In genomic region chr3R:15437458-15438414, dm6 we compare ENCODE assay signal across 2 fruit fly cellular contexts.
A peak's percentile ranks its signal among the peaks of the same experiment; 100 is the strongest.
TF ChIP-seq lines count a peak whose summit lies in the region.

No protein-coding gene starts in this region.

TF ChIP-seq in whole organism, embryonic, 481 proteins besides CTCF, POLR2A, EP300 and RAD21 (continued from another document and continues in another):
- TF ChIP-seq nmo (GFP tag; optimal IDR thresholded peaks at IDR 0.05; lab: Kevin White, UChicago) (no peak), CG15601 (tag; optimal IDR thresholded peaks at IDR 0.05; lab: Kevin White, UChicago) (no peak), CG31365 (tag; optimal IDR thresholded peaks at IDR 0.05; lab: Kevin White, UChicago) (no peak), Nf-YA (GFP tag; IDR thresholded peaks at IDR 0.05; lab: Robert Waterston, UW) (no peak), CG4404 (GFP tag; IDR thresholded peaks at IDR 0.05; lab: Robert Waterston, UW) (no peak), Opbp (GFP tag; IDR thresholded peaks at IDR 0.05; lab: Robert Waterston, UW; ENCODE audit: partially characterized antibody) (peak; percentile 53; the same call in 1 of the 3 replicates), CG2199 (GFP tag; IDR thresholded peaks at IDR 0.05; lab: Robert Waterston, UW) (peak; percentile 70; the same call in 2 of the 3 replicates), HLHmδ (GFP tag; optimal IDR thresholded peaks at IDR 0.05; lab: Kevin White, UChicago) (no peak), vvl (GFP tag; IDR thresholded peaks at IDR 0.05; lab: Robert Waterston, UW) (0 out of 2 replicates have a peak, but pooled peaks have one; percentile 21), stwl (tag; optimal IDR thresholded peaks at IDR 0.05; lab: Kevin White, UChicago) (peak; percentile 78), chinmo (GFP tag; IDR thresholded peaks at IDR 0.05; lab: Robert Waterston, UW; ENCODE audit: partially characterized antibody) (0 out of 4 replicates have a peak, but pooled peaks have one; percentile 56), Blimp-1 (GFP tag; optimal IDR thresholded peaks at IDR 0.05; lab: Kevin White, UChicago) (peak; percentile 99), shn (GFP tag; optimal IDR thresholded peaks at IDR 0.05; lab: Kevin White, UChicago) (no peak), ci (GFP tag; IDR thresholded peaks at IDR 0.05; lab: Robert Waterston, UW) (peak; percentile 43; the same call in 1 of the 3 replicates), CG14710 (tag; optimal IDR thresholded peaks at IDR 0.05; lab: Kevin White, UChicago) (no peak), CG12299 (tag; optimal IDR thresholded peaks at IDR 0.05; lab: Kevin White, UChicago) (no peak), CG3281 (GFP tag; optimal IDR thresholded peaks at IDR 0.05; lab: Kevin White, UChicago) (no peak), sc (optimal IDR thresholded peaks at IDR 0.05; lab: Kevin White, UChicago) (no peak), sc (GFP tag; optimal IDR thresholded peaks at IDR 0.05; lab: Kevin White, UChicago) (no peak), Adf1 (GFP tag; IDR thresholded peaks at IDR 0.05; lab: Robert Waterston, UW) (peak; percentile 85), eyg (GFP tag; optimal IDR thresholded peaks at IDR 0.05; lab: Kevin White, UChicago) (no peak), vnd (GFP tag; IDR thresholded peaks at IDR 0.05; lab: Robert Waterston, UW; ENCODE audit: partially characterized antibody) (no peak), Bteb2 (GFP tag; optimal IDR thresholded peaks at IDR 0.05; lab: Kevin White, UChicago) (peak; percentile 3), Abd-B (GFP tag; optimal IDR thresholded peaks at IDR 0.05; lab: Kevin White, UChicago) (peak; percentile 6), CG6683 (GFP tag; optimal IDR thresholded peaks at IDR 0.05; lab: Kevin White, UChicago) (no peak), CG10431 (GFP tag; optimal IDR thresholded peaks at IDR 0.05; lab: Kevin White, UChicago) (no peak), gcm (GFP tag; optimal IDR thresholded peaks at IDR 0.05; lab: Kevin White, UChicago) (no peak), amos (GFP tag; IDR thresholded peaks at IDR 0.05; lab: Robert Waterston, UW; ENCODE audit: partially characterized antibody) (peak; percentile 15; the same call in 1 of the 2 replicates), NC2β (GFP tag; optimal IDR thresholded peaks at IDR 0.05; lab: Kevin White, UChicago) (no peak), CG18619 (GFP tag; optimal IDR thresholded peaks at IDR 0.05; lab: Kevin White, UChicago) (no peak), abd-A (tag; optimal IDR thresholded peaks at IDR 0.05; lab: Kevin White, UChicago) (peak; percentile 38), zen (tag; optimal IDR thresholded peaks at IDR 0.05; lab: Kevin White, UChicago) (peak; percentile 39), rib (GFP tag; IDR thresholded peaks at IDR 0.05; lab: Robert Waterston, UW) (no peak), CG11456 (GFP tag; IDR thresholded peaks at IDR 0.05; lab: Robert Waterston, UW) (peak; percentile 34; the same call in 1 of the 3 replicates), CG1832 (GFP tag; optimal IDR thresholded peaks at IDR 0.05; lab: Kevin White, UChicago) (no peak), HLH54F (GFP tag; optimal IDR thresholded peaks at IDR 0.05; lab: Kevin White, UChicago) (no peak), croc (GFP tag; conservative IDR thresholded peaks at IDR 0.05; lab: Robert Waterston, UW) (no peak), dan (GFP tag; IDR thresholded peaks at IDR 0.05; lab: Robert Waterston, UW) (no peak), insv (GFP tag; optimal IDR thresholded peaks at IDR 0.05; lab: Kevin White, UChicago) (peak in 1 of 2 experiments; percentile 53), CG9609 (GFP tag; optimal IDR thresholded peaks at IDR 0.05; lab: Kevin White, UChicago) (no peak), pita (GFP tag; optimal IDR thresholded peaks at IDR 0.05; lab: Kevin White, UChicago) (peak; percentile 63), CG16813 (GFP tag; IDR thresholded peaks at IDR 0.05; lab: Robert Waterston, UW; ENCODE audit: partially characterized antibody) (no peak), trem (tag; optimal IDR thresholded peaks at IDR 0.05; lab: Kevin White, UChicago) (peak; percentile 28), CG34224 (GFP tag; IDR thresholded peaks at IDR 0.05; lab: Robert Waterston, UW; ENCODE audit: partially characterized antibody) (no peak), Lhr (GFP tag; optimal IDR thresholded peaks at IDR 0.05; lab: Kevin White, UChicago) (peak; percentile 23), Ets97D (GFP tag; optimal IDR thresholded peaks at IDR 0.05; lab: Kevin White, UChicago) (peak; percentile 8), z (GFP tag; IDR thresholded peaks at IDR 0.05; lab: Robert Waterston, UW) (no peak), stc (GFP tag; IDR thresholded peaks at IDR 0.05; lab: Robert Waterston, UW) (no peak), hkb (optimal IDR thresholded peaks at IDR 0.05; lab: Kevin White, UChicago) (no peak), hkb (GFP tag; IDR thresholded peaks at IDR 0.05; lab: Robert Waterston, UW) (0 out of 2 replicates have a peak, but pooled peaks have one; percentile 20), Bgb (GFP tag; IDR thresholded peaks at IDR 0.05; lab: Robert Waterston, UW; ENCODE audit: partially characterized antibody) (0 out of 2 replicates have a peak, but pooled peaks have one; percentile 13), btn (GFP tag; optimal IDR thresholded peaks at IDR 0.05; lab: Kevin White, UChicago) (no peak), dmrt99B (tag; optimal IDR thresholded peaks at IDR 0.05; lab: Kevin White, UChicago) (no peak), Scr (GFP tag; IDR thresholded peaks at IDR 0.05; lab: Robert Waterston, UW; ENCODE audit: partially characterized antibody) (peak; percentile 11; the same call in 1 of the 2 replicates), Ets65A (GFP tag; lab: Kevin White, UChicago) (peak; percentile 82), dpn (GFP tag; optimal IDR thresholded peaks at IDR 0.05; lab: Kevin White, UChicago) (peak in 1 of 2 experiments; percentile 23), inv (GFP tag; IDR thresholded peaks at IDR 0.05; lab: Robert Waterston, UW; ENCODE audit: partially characterized antibody) (peak; percentile 8; the same call in 1 of the 2 replicates), emc (GFP tag; optimal IDR thresholded peaks at IDR 0.05; lab: Kevin White, UChicago) (no peak), Vsx1 (GFP tag; optimal IDR thresholded peaks at IDR 0.05; lab: Kevin White, UChicago) (no peak), fu2 (GFP tag; optimal IDR thresholded peaks at IDR 0.05; lab: Kevin White, UChicago) (no peak), pros (GFP tag; optimal IDR thresholded peaks at IDR 0.05; lab: Kevin White, UChicago) (peak; percentile 83), sens (GFP tag; lab: Kevin White, UChicago) (peak; percentile 30), gfzf (GFP tag; optimal IDR thresholded peaks at IDR 0.05; lab: Kevin White, UChicago) (no peak), lab (GFP tag; optimal IDR thresholded peaks at IDR 0.05; lab: Kevin White, UChicago) (no peak)

TF ChIP-seq in whole organism, prepupa, 60 proteins besides CTCF, POLR2A, EP300 and RAD21 (continued from another document):
- no peak for TF ChIP-seq CG6276 (GFP tag; optimal IDR thresholded peaks at IDR 0.05; lab: Kevin White, UChicago)
- no peak for TF ChIP-seq Gug (GFP tag; IDR thresholded peaks at IDR 0.05; lab: Robert Waterston, UW)
- no peak for TF ChIP-seq Ets96B (tag; optimal IDR thresholded peaks at IDR 0.05; lab: Kevin White, UChicago)
- TF ChIP-seq fkh (GFP tag; optimal IDR thresholded peaks at IDR 0.05; lab: Kevin White, UChicago): no peak
- TF ChIP-seq CG32006 (GFP tag; optimal IDR thresholded peaks at IDR 0.05; lab: Kevin White, UChicago): no peak
- no peak for TF ChIP-seq CG16779 (tag; optimal IDR thresholded peaks at IDR 0.05; lab: Kevin White, UChicago)
- TF ChIP-seq Eip75B (GFP tag; optimal IDR thresholded peaks at IDR 0.05; lab: Kevin White, UChicago): peak; percentile 60
- TF ChIP-seq Eip93F (GFP tag; optimal IDR thresholded peaks at IDR 0.05; lab: Kevin White, UChicago): no peak
- no peak for TF ChIP-seq CG7368 (GFP tag; optimal IDR thresholded peaks at IDR 0.05; lab: Kevin White, UChicago)
- TF ChIP-seq CG11902 (GFP tag; optimal IDR thresholded peaks at IDR 0.05; lab: Kevin White, UChicago): no peak
- TF ChIP-seq CG3919 (GFP tag; optimal IDR thresholded peaks at IDR 0.05; lab: Kevin White, UChicago): peak; percentile 12
- TF ChIP-seq CG1621 (tag; optimal IDR thresholded peaks at IDR 0.05; lab: Kevin White, UChicago): no peak
- TF ChIP-seq CG8632 (GFP tag; optimal IDR thresholded peaks at IDR 0.05; lab: Kevin White, UChicago): no peak
- no peak for TF ChIP-seq Sox14 (GFP tag; optimal IDR thresholded peaks at IDR 0.05; lab: Kevin White, UChicago)
- TF ChIP-seq CG11762 (GFP tag; optimal IDR thresholded peaks at IDR 0.05; lab: Kevin White, UChicago; ENCODE audit: insufficient read depth): no peak
